Worm (Caenorhabditis elegans): ENCODE data around the gene C09E7.4.

DNA sequence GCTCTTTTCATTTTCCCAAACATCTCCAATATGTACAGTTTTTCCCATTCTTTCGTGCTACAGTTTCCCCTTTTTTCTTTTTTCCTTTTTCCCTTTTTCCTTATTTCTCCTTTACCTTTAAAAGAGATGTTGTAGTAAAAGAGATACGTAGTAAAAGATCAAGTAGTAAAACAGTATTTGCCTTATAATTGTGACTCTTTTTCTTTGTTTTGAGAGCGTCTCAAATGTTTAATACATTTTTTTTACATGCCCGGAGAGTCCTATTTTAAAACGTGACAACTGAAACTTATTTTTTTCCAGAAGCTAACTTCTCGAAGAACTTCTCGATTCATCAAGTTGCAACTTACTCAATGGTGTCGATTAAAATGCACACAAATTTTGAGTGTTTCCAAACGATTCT lies 29.0 kb downstream of the C09E7.4 start, which contains the start of gene F23F12.12:
- no peak for TF ChIP-seq W03F9.2 (tag; optimal IDR thresholded peaks at IDR 0.05)
- TF ChIP-seq him-1 (tag; optimal IDR thresholded peaks at IDR 0.05) = no peak
- TF ChIP-seq dao-5 (tag; optimal IDR thresholded peaks at IDR 0.05) = no peak

All from whole organism, L4/young adult.